Worm (Caenorhabditis elegans) whole organism, midembryonic: Measurements from ENCODE around the gene ZK262.4.
"Not testable (repeated sequence)": the region's sequence is repeated elsewhere in the genome, so short reads cannot be mapped to it uniquely, and the experiment has no call there.

Source experiments
- T22C8.4 ChIP-seq: fragments of 200-800 bp; sonication (Bioruptor generic); IDR thresholded peaks from 2 replicates; pipeline ENCODE4 v1.3.6; 2022; ENCODE audit warnings: missing genetic modification characterization, missing compliant biosample characterization
- cog-1 ChIP-seq: sonication (generic microtip); optimal IDR thresholded peaks from 2 replicates; lab custom pipeline; 2016; ENCODE audit warnings: missing genetic modification characterization, missing compliant biosample characterization
- flt-1 ChIP-seq: fragments of 200-800 bp; sonication (Bioruptor generic); IDR thresholded peaks from 2 replicates; pipeline ENCODE4 v1.3.6; 2022; ENCODE audit warnings: missing genetic modification characterization, missing compliant biosample characterization
- klf-2 ChIP-seq: fragments of 200-800 bp; sonication (Bioruptor generic); conservative IDR thresholded peaks from 2 replicates; pipeline ENCODE4 v1.3.6; 2022; ENCODE audit warnings: missing genetic modification reagents, missing genetic modification characterization, missing compliant biosample characterization
- med-1 ChIP-seq: sonication (generic microtip); optimal IDR thresholded peaks from 2 replicates; lab custom pipeline; 2017; ENCODE audit warnings: missing genetic modification characterization, mild to moderate bottlenecking, missing compliant biosample characterization, antibody characterized with exemption, missing genetic modification reagents; ENCODE audit not compliant: insufficient read depth
- ref-1 ChIP-seq: fragments of 200-800 bp; sonication (Bioruptor generic); conservative IDR thresholded peaks from 2 replicates; pipeline ENCODE4 v1.3.6; 2022; ENCODE audit warnings: missing genetic modification reagents, missing genetic modification characterization, missing compliant biosample characterization
- tab-1 ChIP-seq: fragments of 200-800 bp; sonication (Bioruptor generic); IDR thresholded peaks from 2 replicates; pipeline ENCODE4 v1.3.6; 2022; ENCODE audit warnings: missing genetic modification characterization, missing compliant biosample characterization
- ztf-23 ChIP-seq: fragments of 200-800 bp; sonication (Bioruptor generic); IDR thresholded peaks from 2 replicates; pipeline ENCODE4 v1.3.6; 2022; ENCODE audit warnings: missing genetic modification reagents, missing genetic modification characterization, missing compliant biosample characterization
- ztf-29 ChIP-seq: fragments of 200-800 bp; sonication (Bioruptor generic); IDR thresholded peaks from 2 replicates; pipeline ENCODE4 v1.3.6; 2022; ENCODE audit warnings: missing genetic modification reagents, missing genetic modification characterization, missing compliant biosample characterization

Gene ZK262.4

ce11 chrV:18404767-18405166 lies 19.6 kb downstream of the ZK262.4 start, which contains the start of gene srh-209:
TSS of gene srh-209 (minus strand) at chrV:18404867.
- not testable (repeated sequence) for TF ChIP-seq med-1 (GFP tag; lab: Kevin White, UChicago); flt-1 (GFP tag; lab: Robert Waterston, UW); ztf-23

ce11 chrV:18402743-18403142 lies 21.6 kb downstream of the ZK262.4 start:
- no peak for TF ChIP-seq ref-1
- no peak for TF ChIP-seq cog-1 (tag; lab: Kevin White, UChicago)
- no peak for TF ChIP-seq tab-1
- no peak for TF ChIP-seq med-1 (GFP tag; lab: Kevin White, UChicago)
- no peak for TF ChIP-seq flt-1 (GFP tag; lab: Robert Waterston, UW)
- no peak for TF ChIP-seq T22C8.4 (GFP tag; lab: Robert Waterston, UW)
- no peak for TF ChIP-seq klf-2 (GFP tag; lab: Robert Waterston, UW)
- TF ChIP-seq ztf-29 (GFP tag; lab: Robert Waterston, UW), result no peak
- no peak for TF ChIP-seq ztf-23

ce11 chrV:18397814-18398213 lies 26.6 kb downstream of the ZK262.4 start, which contains the start of gene Y51A2B.16:
TSS of gene Y51A2B.16 (minus strand) at chrV:18397914.
- TF ChIP-seq tab-1 (no peak), klf-2 (GFP tag; lab: Robert Waterston, UW) (no peak), flt-1 (GFP tag; lab: Robert Waterston, UW) (no peak), ztf-29 (GFP tag; lab: Robert Waterston, UW) (no peak)

- no peak for TF ChIP-seq T22C8.4 (GFP tag; lab: Robert Waterston, UW)
- TF ChIP-seq flt-1 (GFP tag; lab: Robert Waterston, UW), result no peak
- no peak for TF ChIP-seq ztf-29 (GFP tag; lab: Robert Waterston, UW)
- TF ChIP-seq tab-1, result no peak
- no peak for TF ChIP-seq med-1 (GFP tag; lab: Kevin White, UChicago)
- TF ChIP-seq cog-1 (tag; lab: Kevin White, UChicago), result no peak
- no peak for TF ChIP-seq ztf-23
- TF ChIP-seq klf-2 (GFP tag; lab: Robert Waterston, UW), result no peak
- TF ChIP-seq ref-1, result no peak
Observed at ce11 chrV:18395649-18396048, 28.7 kb downstream of the ZK262.4 start, which contains the start of gene Y51A2B.9. TSS of gene Y51A2B.9 (minus strand) at chrV:18395749.

ce11 chrV:18394203-18394602 lies 30.2 kb downstream of the ZK262.4 start, which contains the start of gene Y51A2B.6:
TSS of gene Y51A2B.6 (minus strand) at chrV:18394303.
- TF ChIP-seq T22C8.4 (GFP tag; lab: Robert Waterston, UW) (no peak), ztf-29 (GFP tag; lab: Robert Waterston, UW) (no peak), med-1 (GFP tag; lab: Kevin White, UChicago) (no peak), ref-1 (no peak), ztf-23 (no peak), klf-2 (GFP tag; lab: Robert Waterston, UW) (no peak), flt-1 (GFP tag; lab: Robert Waterston, UW) (no peak), cog-1 (tag; lab: Kevin White, UChicago) (no peak), tab-1 (no peak)

- TF ChIP-seq med-1 (GFP tag; lab: Kevin White, UChicago) (no peak), T22C8.4 (GFP tag; lab: Robert Waterston, UW) (no peak), ref-1 (no peak), ztf-23 (no peak), tab-1 (no peak), cog-1 (tag; lab: Kevin White, UChicago) (no peak), ztf-29 (GFP tag; lab: Robert Waterston, UW) (no peak), klf-2 (GFP tag; lab: Robert Waterston, UW) (no peak), flt-1 (GFP tag; lab: Robert Waterston, UW) (no peak)
Observed at ce11 chrV:18389046-18389445, 35.3 kb downstream of the ZK262.4 start, which contains the start of the genes Y51A2B.4 and Y51A2B.5. TSS of gene Y51A2B.4 (minus strand) at chrV:18389146. TSS of gene Y51A2B.5 (plus strand) at chrV:18389277.

- no peak for TF ChIP-seq T22C8.4 (GFP tag; lab: Robert Waterston, UW)
- TF ChIP-seq med-1 (GFP tag; lab: Kevin White, UChicago), result no peak
- no peak for TF ChIP-seq flt-1 (GFP tag; lab: Robert Waterston, UW)
- TF ChIP-seq tab-1, result no peak
- TF ChIP-seq ref-1, result no peak
- TF ChIP-seq ztf-29 (GFP tag; lab: Robert Waterston, UW), result no peak
- no peak for TF ChIP-seq cog-1 (tag; lab: Kevin White, UChicago)
Observed at ce11 chrV:18382590-18382989, 41.8 kb downstream of the ZK262.4 start, which contains the start of gene nhr-288. TSS of gene nhr-288 (minus strand) at chrV:18382690.

- TF ChIP-seq flt-1 (GFP tag; lab: Robert Waterston, UW) (no peak), ref-1 (no peak), T22C8.4 (GFP tag; lab: Robert Waterston, UW) (no peak), klf-2 (GFP tag; lab: Robert Waterston, UW) (no peak)
Observed at ce11 chrV:18378819-18379218, 45.6 kb downstream of the ZK262.4 start, which contains the start of gene Y51A2B.8. TSS of gene Y51A2B.8 (plus strand) at chrV:18379119.

ce11 chrV:18375551-18375950 lies 48.8 kb downstream of the ZK262.4 start:
- TF ChIP-seq T22C8.4 (GFP tag; lab: Robert Waterston, UW) (peak; percentile 79), ztf-23 (no peak)

ce11 chrV:18374194-18374593 lies 50.2 kb downstream of the ZK262.4 start, which contains the start of gene Y51A2B.2:
TSS of gene Y51A2B.2 (plus strand) at chrV:18374494.
- TF ChIP-seq klf-2 (GFP tag; lab: Robert Waterston, UW) (no peak), flt-1 (GFP tag; lab: Robert Waterston, UW) (no peak), med-1 (GFP tag; lab: Kevin White, UChicago) (no peak), ztf-29 (GFP tag; lab: Robert Waterston, UW) (no peak), cog-1 (tag; lab: Kevin White, UChicago) (no peak), tab-1 (no peak), T22C8.4 (GFP tag; lab: Robert Waterston, UW) (no peak), ztf-23 (no peak), ref-1 (no peak)
